Worm (Caenorhabditis elegans): Measurements from ENCODE around the gene cpsf-1.

DNA sequence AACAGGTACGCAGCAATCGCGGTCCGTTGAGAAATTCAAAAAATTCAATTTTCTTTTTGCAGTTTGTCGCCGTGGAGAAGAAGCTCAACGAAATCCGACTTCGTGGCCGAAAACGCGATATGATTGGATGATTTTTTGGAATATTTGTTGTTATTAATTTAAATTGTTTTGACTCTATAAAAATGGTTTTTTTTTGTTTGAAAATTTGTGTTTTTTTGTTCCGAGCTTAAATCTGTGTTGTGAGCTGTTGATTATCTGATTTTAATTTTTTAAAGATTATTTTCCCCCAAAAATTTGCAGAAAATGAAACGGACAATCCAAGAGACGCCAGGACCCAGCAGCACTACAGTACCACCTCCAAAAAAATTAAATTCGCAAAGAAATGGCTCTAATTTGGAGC is 73.2 kb downstream of the cpsf-1 start, which contains the start of gene tdpo-1:
- no peak for TF ChIP-seq F55B11.4 (tag; optimal IDR thresholded peaks at IDR 0.05; ENCODE audit: borderline replicate concordance, insufficient read depth)
- no peak for TF ChIP-seq lin-35 (GFP tag; optimal IDR thresholded peaks at IDR 0.05)
- no peak for TF ChIP-seq ceh-27 (GFP tag; optimal IDR thresholded peaks at IDR 0.05)
- TF ChIP-seq F49E8.2 (tag; optimal IDR thresholded peaks at IDR 0.05; ENCODE audit: insufficient read depth): no peak
- no peak for TF ChIP-seq ekl-4 (GFP tag; IDR thresholded peaks at IDR 0.05)

Data from whole organism, young adult.